Worm (Caenorhabditis elegans) whole organism, dauer: ENCODE results near the gene C45H4.18.
"Not testable (repeated sequence)": the region's sequence is repeated elsewhere in the genome, so short reads cannot be mapped to it uniquely, and the experiment has no call there.

Experiments used
- unc-62 ChIP-seq: sonication (generic microtip); optimal IDR thresholded peaks from 2 replicates; lab custom pipeline; 2017; ENCODE audit warnings: missing biosample characterization, missing genetic modification reagents, missing genetic modification characterization

The C45H4.18 gene

ce11 chrV:2175242-2175641, at the start of gene C45H4.18:
Gene C45H4.18 (plus strand): TSS chrV:2175542.
- TF ChIP-seq unc-62 (GFP tag; lab: Kevin White, UChicago) = no peak

ce11 chrV:2126554-2126953, 48.8 kb upstream of the C45H4.18 start:
- no peak for TF ChIP-seq unc-62 (GFP tag; lab: Kevin White, UChicago)

DNA sequence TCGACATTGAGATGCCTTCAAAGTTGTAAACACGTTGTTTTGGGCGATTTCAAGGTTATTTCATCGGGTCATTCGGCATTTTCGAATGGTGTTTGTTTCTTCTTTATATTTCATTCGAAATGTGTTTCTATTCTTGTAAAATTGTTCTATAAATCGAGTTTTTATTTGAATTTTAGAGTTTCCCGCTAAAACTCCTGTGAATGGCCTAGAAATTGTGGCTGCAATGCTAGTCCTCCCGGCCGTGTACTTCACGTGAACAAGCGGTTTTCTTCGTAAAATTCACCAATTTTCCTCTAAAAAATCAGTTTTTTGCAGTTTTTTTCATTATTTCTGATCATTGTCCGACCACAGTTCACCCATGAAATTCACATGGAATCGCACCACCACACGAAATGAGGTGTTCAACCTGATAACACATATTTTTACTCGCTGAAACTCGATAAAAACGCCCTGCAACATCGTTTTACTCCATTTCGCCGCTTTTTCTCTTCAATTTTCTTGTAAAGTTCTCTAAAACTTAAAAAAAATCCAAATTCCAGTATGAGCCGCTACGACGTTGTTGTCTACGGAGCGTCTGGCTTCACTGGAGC, 48.3 kb upstream of the C45H4.18 start, which contains the start of gene ldp-1:
TSS of gene ldp-1 (plus strand) at position 540 of the 590 bp plus-strand sequence.
- no peak for TF ChIP-seq unc-62 (GFP tag; lab: Kevin White, UChicago)

- no peak for TF ChIP-seq unc-62 (GFP tag; lab: Kevin White, UChicago)
Observed at ce11 chrV:2132675-2133074, 42.7 kb upstream of the C45H4.18 start.

DNA sequence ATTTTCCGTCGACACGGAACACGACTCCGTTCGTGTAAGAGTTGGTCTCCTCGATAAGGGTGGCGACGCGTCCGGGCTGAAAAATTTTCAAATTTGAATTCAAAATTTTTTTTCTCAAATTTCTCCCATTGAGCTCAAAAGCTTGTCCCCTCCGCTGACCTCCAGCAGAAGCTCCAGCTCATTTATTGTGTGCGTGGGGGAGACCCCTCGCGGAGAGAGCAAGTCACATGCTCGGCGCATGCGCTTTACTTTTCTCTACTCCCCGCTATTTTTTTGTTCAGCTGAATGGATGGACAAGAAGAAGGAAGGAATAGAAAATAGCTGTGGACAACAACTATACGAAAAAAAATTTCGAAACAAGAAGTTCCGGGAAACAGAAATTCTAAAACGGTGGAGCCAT, 41.8 kb upstream of the C45H4.18 start:
- no peak for TF ChIP-seq unc-62 (GFP tag; lab: Kevin White, UChicago)

ce11 chrV:2134340-2134739, 41.0 kb upstream of the C45H4.18 start:
- TF ChIP-seq unc-62 (GFP tag; lab: Kevin White, UChicago) = no peak

ce11 chrV:2135323-2135722, 40.0 kb upstream of the C45H4.18 start:
- TF ChIP-seq unc-62 (GFP tag; lab: Kevin White, UChicago) = no peak

- TF ChIP-seq unc-62 (GFP tag; lab: Kevin White, UChicago) = no peak
Observed at ce11 chrV:2137010-2137409, 38.3 kb upstream of the C45H4.18 start.

DNA sequence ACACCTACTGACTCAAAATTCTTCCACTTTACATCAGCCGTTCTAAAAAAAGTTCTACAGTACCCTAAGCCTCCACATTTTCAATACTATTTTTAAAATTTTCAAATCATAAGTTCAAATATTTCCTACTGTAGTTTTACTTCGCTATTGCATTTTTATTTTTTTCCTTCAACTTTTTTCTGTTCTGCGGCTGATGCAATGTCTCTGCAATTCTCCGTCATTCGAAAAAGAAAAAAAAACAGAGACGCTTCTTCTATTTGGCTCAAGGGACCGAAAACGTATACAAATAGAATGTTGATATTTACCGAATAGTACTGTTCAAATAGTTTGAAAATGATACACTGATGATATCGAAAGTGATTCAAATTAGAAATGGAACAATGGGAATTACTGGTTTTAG, 37.1 kb upstream of the C45H4.18 start:
- TF ChIP-seq unc-62 (GFP tag; lab: Kevin White, UChicago) = no peak

DNA sequence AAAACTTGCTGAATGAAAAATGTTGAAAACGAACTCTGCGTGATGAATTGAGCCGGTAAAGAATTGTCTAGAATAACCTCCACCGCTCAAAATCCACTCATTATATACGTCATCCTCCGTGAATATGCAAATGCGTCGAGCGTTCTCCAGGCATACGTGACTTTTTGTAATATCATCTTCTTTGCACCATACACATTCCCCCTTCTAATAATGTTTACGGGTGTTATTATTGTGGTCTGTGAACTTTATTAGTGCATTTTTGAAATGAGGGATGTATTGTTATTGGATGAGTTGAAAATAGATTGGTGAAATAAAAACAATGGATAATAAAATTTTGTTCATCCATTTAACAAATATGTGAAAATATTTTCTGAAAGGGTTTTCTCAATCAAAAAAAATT, 35.4 kb upstream of the C45H4.18 start, which contains the start of gene F22F7.7:
TSS of gene F22F7.7 (minus strand) at position 125 of the 400 bp plus-strand sequence.
- no peak for TF ChIP-seq unc-62 (GFP tag; lab: Kevin White, UChicago)

DNA sequence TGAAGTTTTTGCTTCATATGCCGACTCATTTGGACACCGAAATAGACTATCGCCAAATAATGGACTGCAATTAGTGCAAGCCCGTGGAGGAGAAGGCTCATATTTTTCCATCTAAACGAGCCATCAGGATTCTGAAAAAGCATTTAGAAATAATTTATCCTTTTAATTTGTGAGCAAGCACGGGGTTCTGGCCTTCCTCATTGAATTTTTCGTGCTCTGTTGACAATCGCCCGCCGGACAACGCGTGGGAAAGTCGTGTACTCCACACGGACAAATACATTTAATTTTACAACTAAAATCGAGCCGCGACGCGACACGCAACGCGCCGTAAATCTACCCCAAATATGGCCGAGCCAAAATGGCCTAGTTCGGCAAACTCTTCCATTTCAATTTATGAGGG, 30.9 kb upstream of the C45H4.18 start, which contains the start of gene F22F7.12:
TSS of gene F22F7.12 (minus strand) at position 101 of the 400 bp plus-strand sequence.
- TF ChIP-seq unc-62 (GFP tag; lab: Kevin White, UChicago) = not testable (repeated sequence)

- no peak for TF ChIP-seq unc-62 (GFP tag; lab: Kevin White, UChicago)
Observed at ce11 chrV:2146044-2146443, 29.3 kb upstream of the C45H4.18 start, which contains the start of gene str-52. Gene str-52 (minus strand): TSS chrV:2146144.

DNA sequence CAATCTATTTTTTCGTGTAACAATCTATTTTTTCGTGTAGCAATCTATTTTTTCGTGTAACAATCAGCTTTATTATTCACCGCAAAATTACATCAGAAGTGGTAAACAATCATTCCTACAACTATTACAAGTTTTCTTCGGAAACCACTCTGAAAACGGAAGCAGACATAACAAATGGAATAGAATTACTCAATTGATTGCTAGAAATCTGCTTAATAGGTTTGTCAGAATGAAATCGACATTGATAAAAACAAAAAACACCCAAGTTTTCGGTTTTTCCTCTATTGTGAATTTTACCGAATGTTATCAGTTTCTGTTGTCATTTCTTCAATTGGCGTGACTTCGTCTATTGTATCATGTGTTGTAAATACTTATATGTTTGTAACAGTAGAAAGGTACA, 28.5 kb upstream of the C45H4.18 start, which contains the start of gene srbc-20:
TSS of gene srbc-20 (plus strand) at position 301 of the 400 bp plus-strand sequence.
- no peak for TF ChIP-seq unc-62 (GFP tag; lab: Kevin White, UChicago)

DNA sequence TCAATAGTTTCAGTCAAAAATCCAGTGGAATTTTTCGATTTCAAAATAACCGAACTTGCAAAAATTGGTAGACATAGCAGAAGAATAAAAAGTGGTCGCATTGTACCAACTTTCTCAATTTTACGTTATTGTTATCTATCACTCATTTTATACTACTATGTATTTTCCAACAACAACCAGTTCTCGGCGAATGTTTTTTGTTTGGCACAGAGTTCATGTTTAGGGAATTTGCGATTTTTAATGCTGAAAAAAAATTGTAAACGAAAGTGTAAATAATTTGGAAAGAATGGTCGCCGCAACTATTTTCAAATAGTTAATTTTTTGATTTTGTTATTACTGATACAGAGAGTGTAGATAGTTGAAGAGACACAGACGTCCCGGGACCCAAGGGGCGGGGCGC, 25.9 kb upstream of the C45H4.18 start, which contains the start of gene C45H4.21:
TSS of gene C45H4.21 (minus strand) at position 101 of the 400 bp plus-strand sequence.
- no peak for TF ChIP-seq unc-62 (GFP tag; lab: Kevin White, UChicago)

- TF ChIP-seq unc-62 (GFP tag; lab: Kevin White, UChicago) = no peak
Observed at ce11 chrV:2150876-2151275, 24.5 kb upstream of the C45H4.18 start, which contains the start of gene C45H4.13. Gene C45H4.13 (minus strand): TSS chrV:2150976.

ce11 chrV:2151458-2151857, 23.9 kb upstream of the C45H4.18 start, which contains the start of gene srbc-24:
Gene srbc-24 (plus strand): TSS chrV:2151758.
- no peak for TF ChIP-seq unc-62 (GFP tag; lab: Kevin White, UChicago)

ce11 chrV:2153274-2153673, 22.1 kb upstream of the C45H4.18 start, which contains the start of gene srbc-23:
Gene srbc-23 (plus strand): TSS chrV:2153574.
- TF ChIP-seq unc-62 (GFP tag; lab: Kevin White, UChicago) = no peak
